Fruit fly (Drosophila melanogaster): ENCODE measurements around the gene rost.

- TF ChIP-seq CG6276 (GFP tag; optimal IDR thresholded peaks at IDR 0.05) (no peak), Lpt (GFP tag; optimal IDR thresholded peaks at IDR 0.05) (no peak), fd59A (GFP tag; optimal IDR thresholded peaks at IDR 0.05) (no peak), svp (GFP tag) (no peak), acj6 (GFP tag; optimal IDR thresholded peaks at IDR 0.05) (no peak), CG7368 (GFP tag; optimal IDR thresholded peaks at IDR 0.05) (no peak), dac (GFP tag; optimal IDR thresholded peaks at IDR 0.05) (no peak), Met (GFP tag; optimal IDR thresholded peaks at IDR 0.05) (no peak), CG34406 (GFP tag; optimal IDR thresholded peaks at IDR 0.05) (no peak), CG10631 (GFP tag; optimal IDR thresholded peaks at IDR 0.05) (no peak), CG8119 (GFP tag; IDR thresholded peaks at IDR 0.05) (no peak), dsx (GFP tag; optimal IDR thresholded peaks at IDR 0.05; ENCODE audit: poor library complexity, severe bottlenecking) (no peak), CG6163 (GFP tag; IDR thresholded peaks at IDR 0.05) (no peak)
Observed at dm6 chr2L:9013968-9014367, 24.6 kb upstream of the rost start, which contains the start of gene Rcd-1r.

Data from whole organism, prepupa.